Worm (Caenorhabditis elegans) whole organism, late embryonic: Measurements from ENCODE around the gene fbxa-29.
A peak's percentile ranks its signal among the peaks of the same experiment; 100 is the strongest.

ENCODE experiments used
- F13H6.1 ChIP-seq: sonication (generic microtip); optimal IDR thresholded peaks from 2 replicates; lab custom pipeline; 2016; ENCODE audit warnings: missing genetic modification characterization, missing compliant biosample characterization
- K09A11.1 ChIP-seq: sonication (generic microtip); optimal IDR thresholded peaks from 2 replicates; lab custom pipeline; 2017; ENCODE audit warnings: antibody characterized with exemption, mild to moderate bottlenecking, missing genetic modification characterization, missing compliant biosample characterization; ENCODE audit not compliant: insufficient read depth
- ceh-9 ChIP-seq: sonication (generic microtip); optimal IDR thresholded peaks from 2 replicates; lab custom pipeline; 2016; ENCODE audit warnings: mild to moderate bottlenecking, missing genetic modification characterization, inconsistent platforms, missing compliant biosample characterization
- elt-2 ChIP-seq: sonication (generic microtip); optimal IDR thresholded peaks from 2 replicates; lab custom pipeline; 2016; ENCODE audit warnings: missing genetic modification reagents, missing genetic modification characterization, missing compliant biosample characterization
- fkh-10 ChIP-seq: fragments of 150-350 bp; optimal IDR thresholded peaks from 2 replicates; lab custom pipeline; 2014; ENCODE audit warnings: missing biosample characterization, missing genetic modification reagents, missing genetic modification characterization
- nfya-1 ChIP-seq: sonication (generic microtip); optimal IDR thresholded peaks from 2 replicates; lab custom pipeline; 2017; ENCODE audit warnings: missing genetic modification characterization, mild to moderate bottlenecking, missing compliant biosample characterization, antibody characterized with exemption, moderate library complexity
- nhr-11 ChIP-seq: fragments of 150-350 bp; optimal IDR thresholded peaks from 2 replicates; lab custom pipeline; 2014; ENCODE audit warnings: missing biosample characterization, missing genetic modification characterization
- pax-1 ChIP-seq: fragments of 150-350 bp; optimal IDR thresholded peaks from 2 replicates; lab custom pipeline; 2014; ENCODE audit warnings: missing biosample characterization, missing genetic modification characterization
- pha-4 ChIP-seq: fragments of 150-350 bp; optimal IDR thresholded peaks from 2 replicates; lab custom pipeline; 2018; ENCODE audit warnings: missing biosample characterization, missing genetic modification reagents, missing genetic modification characterization
- rnt-1 ChIP-seq: sonication (generic microtip); optimal IDR thresholded peaks from 2 replicates; lab custom pipeline; 2016; ENCODE audit warnings: missing genetic modification characterization, missing compliant biosample characterization
- sox-4 ChIP-seq: sonication (generic microtip); optimal IDR thresholded peaks from 2 replicates; lab custom pipeline; 2017; ENCODE audit warnings: mild to moderate bottlenecking, missing genetic modification characterization, inconsistent platforms, missing compliant biosample characterization
- unc-42 ChIP-seq: sonication (generic microtip); optimal IDR thresholded peaks from 2 replicates; lab custom pipeline; 2016; ENCODE audit warnings: missing genotype, missing genetic modification characterization, missing compliant biosample characterization
- unc-55 ChIP-seq: sonication (generic microtip); optimal IDR thresholded peaks from 2 replicates; lab custom pipeline; 2017; ENCODE audit warnings: missing biosample characterization, missing genetic modification reagents, missing genetic modification characterization
- zip-5 ChIP-seq: sonication (generic microtip); optimal IDR thresholded peaks from 2 replicates; lab custom pipeline; 2016; ENCODE audit warnings: missing genetic modification characterization, missing compliant biosample characterization

DNA sequence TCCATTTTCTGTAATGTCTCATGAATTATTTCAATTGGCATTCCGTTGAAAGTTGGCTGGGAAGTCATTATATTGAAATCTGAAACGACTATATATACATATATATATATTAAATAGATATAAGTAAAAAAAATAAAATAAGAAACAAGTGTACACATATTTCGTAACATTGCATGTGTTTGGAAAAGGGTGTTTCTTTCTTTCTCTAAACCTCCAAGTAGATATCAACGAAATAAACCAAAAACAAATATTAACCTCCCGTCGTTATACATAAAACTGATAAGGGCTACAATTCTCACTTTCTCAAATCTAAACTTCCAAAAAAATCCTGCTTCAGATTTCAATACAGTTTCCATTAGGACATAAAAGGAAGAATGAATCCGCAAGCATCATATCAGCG, 34.7 kb upstream of the fbxa-29 start, which contains the start of gene fbxa-79:
- TF ChIP-seq unc-42 (no peak), F13H6.1 (tag; lab: Kevin White, UChicago) (no peak), zip-5 (tag; lab: Kevin White, UChicago) (no peak), rnt-1 (tag; lab: Kevin White, UChicago) (no peak), unc-55 (GFP tag; lab: Kevin White, UChicago) (no peak), pha-4 (tag; lab: Kevin White, UChicago) (no peak), elt-2 (peak; percentile 9), sox-4 (tag; lab: Kevin White, UChicago) (no peak), fkh-10 (no peak), K09A11.1 (tag; lab: Kevin White, UChicago) (no peak), nhr-11 (tag; lab: Kevin White, UChicago) (no peak), pax-1 (tag; lab: Kevin White, UChicago) (no peak), ceh-9 (tag; lab: Kevin White, UChicago) (no peak), nfya-1 (tag; lab: Kevin White, UChicago) (no peak)
